Fruit fly (Drosophila melanogaster): ENCODE data around the gene CG18599.
A peak's percentile ranks its signal among the peaks of the same experiment; 100 is the strongest.

The CG18599 gene

DNA sequence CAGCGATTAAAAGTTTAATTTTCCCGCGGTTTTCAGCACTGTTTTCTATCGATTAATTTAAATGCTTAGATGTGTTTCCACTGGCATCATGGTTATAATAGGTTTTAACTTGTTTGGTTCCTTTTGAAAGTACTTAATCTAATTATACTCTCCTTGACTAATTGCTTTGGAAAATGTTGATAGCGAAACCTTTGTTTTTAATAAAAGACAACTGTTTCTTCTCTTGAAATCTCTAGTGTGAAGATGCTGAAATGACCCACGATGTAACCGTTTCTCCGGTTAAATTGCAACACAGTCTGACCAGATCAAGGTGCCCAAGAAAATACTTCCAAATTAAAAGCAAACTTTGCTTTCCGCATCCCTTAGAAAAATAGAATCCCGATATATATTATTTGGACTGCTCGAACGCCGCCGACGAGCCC is 31.3 kb downstream of the CG18599 start, which contains the start of gene Dlc90F (continued):
- TF ChIP-seq CHES-1-like (GFP tag; optimal IDR thresholded peaks at IDR 0.05) = peak; percentile 86
- peak; percentile 40 for TF ChIP-seq CG7271 (tag; optimal IDR thresholded peaks at IDR 0.05)
- peak; percentile 70 for TF ChIP-seq CG32772 (GFP tag; IDR thresholded peaks at IDR 0.05)
- TF ChIP-seq Max (GFP tag; optimal IDR thresholded peaks at IDR 0.05) = peak; percentile 60
- TF ChIP-seq aop (GFP tag; IDR thresholded peaks at IDR 0.05) = 0 out of 2 replicates have a peak, but pooled peaks have one; percentile 27
- peak; percentile 35 for TF ChIP-seq NK7.1 (GFP tag; optimal IDR thresholded peaks at IDR 0.05)
- TF ChIP-seq CG34376 (GFP tag; optimal IDR thresholded peaks at IDR 0.05) = no peak
- no peak for TF ChIP-seq CG2875 (GFP tag; optimal IDR thresholded peaks at IDR 0.05)
- TF ChIP-seq dysf (GFP tag; IDR thresholded peaks at IDR 0.05) = peak; percentile 86
- TF ChIP-seq Hmx (GFP tag; optimal IDR thresholded peaks at IDR 0.05) = peak; percentile 24
- TF ChIP-seq CG2199 (GFP tag; IDR thresholded peaks at IDR 0.05) = 0 out of 3 replicates have a peak, but pooled peaks have one; percentile 51
- TF ChIP-seq CG8089 (GFP tag; optimal IDR thresholded peaks at IDR 0.05) = peak; percentile 59
- TF ChIP-seq cad (GFP tag; optimal IDR thresholded peaks at IDR 0.05) = no peak
- TF ChIP-seq CG11085 (GFP tag; IDR thresholded peaks at IDR 0.05) = peak; percentile 67; the same call in 1 of the 2 replicates
- TF ChIP-seq CG9609 (GFP tag; optimal IDR thresholded peaks at IDR 0.05) = peak; percentile 87
- peak; percentile 17 for TF ChIP-seq scrt (GFP tag; optimal IDR thresholded peaks at IDR 0.05)
- TF ChIP-seq CG9437 (GFP tag; optimal IDR thresholded peaks at IDR 0.05) = peak; percentile 50
- TF ChIP-seq CG33557 (GFP tag; optimal IDR thresholded peaks at IDR 0.05) = peak; percentile 47
- peak; percentile 54 for TF ChIP-seq CG7556 (GFP tag; optimal IDR thresholded peaks at IDR 0.05)
- peak; percentile 12 for TF ChIP-seq CG12104 (GFP tag; optimal IDR thresholded peaks at IDR 0.05)
- TF ChIP-seq CG3847 (GFP tag; IDR thresholded peaks at IDR 0.05) = peak; percentile 86
- peak; percentile 39 for TF ChIP-seq CG4282 (GFP tag; optimal IDR thresholded peaks at IDR 0.05)
- TF ChIP-seq Awh (GFP tag; IDR thresholded peaks at IDR 0.05) = peak; percentile 69; the same call in 1 of the 2 replicates
- peak; percentile 55 for TF ChIP-seq CG1647 (GFP tag; optimal IDR thresholded peaks at IDR 0.05)
- TF ChIP-seq NfI (GFP tag; optimal IDR thresholded peaks at IDR 0.05) = peak; percentile 80
- TF ChIP-seq CG6813 (GFP tag; optimal IDR thresholded peaks at IDR 0.05) = no peak
- TF ChIP-seq slou (GFP tag; optimal IDR thresholded peaks at IDR 0.05) = peak; percentile 36
- TF ChIP-seq caup (GFP tag; optimal IDR thresholded peaks at IDR 0.05; ENCODE audit: severe bottlenecking) = peak; percentile 49
- peak; percentile 81 for TF ChIP-seq vvl (GFP tag; IDR thresholded peaks at IDR 0.05)
- TF ChIP-seq tup (GFP tag; optimal IDR thresholded peaks at IDR 0.05) = peak; percentile 6

- TF ChIP-seq CG11560 (tag; IDR thresholded peaks at IDR 0.05) (peak; percentile 100), gro (GFP tag; optimal IDR thresholded peaks at IDR 0.05) (peak; percentile 57), Oaz (GFP tag; IDR thresholded peaks at IDR 0.05) (no peak), E2f2 (GFP tag; IDR thresholded peaks at IDR 0.05) (peak; percentile 94), ato (GFP tag; IDR thresholded peaks at IDR 0.05; ENCODE audit: partially characterized antibody) (peak; percentile 75), dm (GFP tag; optimal IDR thresholded peaks at IDR 0.05) (peak; percentile 99), bbx (GFP tag; IDR thresholded peaks at IDR 0.05; ENCODE audit: partially characterized antibody) (peak; percentile 75), CG13287 (GFP tag; IDR thresholded peaks at IDR 0.05; ENCODE audit: partially characterized antibody) (peak; percentile 79), CG12659 (GFP tag; optimal IDR thresholded peaks at IDR 0.05) (peak; percentile 64), ems (GFP tag; optimal IDR thresholded peaks at IDR 0.05) (peak; percentile 19), cas (GFP tag; IDR thresholded peaks at IDR 0.05) (no peak), Fer1 (GFP tag; optimal IDR thresholded peaks at IDR 0.05) (no peak), cad (GFP tag; optimal IDR thresholded peaks at IDR 0.05) (no peak), nmo (GFP tag; optimal IDR thresholded peaks at IDR 0.05) (peak; percentile 39), HmgD (GFP tag; optimal IDR thresholded peaks at IDR 0.05) (peak; percentile 36), Dek (tag; optimal IDR thresholded peaks at IDR 0.05) (no peak), Optix (GFP tag; IDR thresholded peaks at IDR 0.05) (no peak), CG15601 (tag; optimal IDR thresholded peaks at IDR 0.05) (peak; percentile 0), Mad (GFP tag; optimal IDR thresholded peaks at IDR 0.05) (peak; percentile 30), B-H2 (GFP tag; optimal IDR thresholded peaks at IDR 0.05) (peak; percentile 45), CG6791 (GFP tag; IDR thresholded peaks at IDR 0.05; ENCODE audit: partially characterized antibody) (peak; percentile 79), Doc3 (GFP tag; IDR thresholded peaks at IDR 0.05; ENCODE audit: partially characterized antibody) (peak; percentile 58; the same call in 2 of the 3 replicates)
Measured at dm6 chr3R:18301569-18301968, 34.0 kb downstream of the CG18599 start, which contains the start of gene Polr1E. Gene Polr1E, minus strand, starts transcription at chr3R:18301728.

Data from whole organism, embryonic.